Worm (Caenorhabditis elegans) whole organism, L4/young adult: ENCODE measurements around the gene BE10.3.

Experiments used
- W03F9.2 ChIP-seq: fragments of 150-350 bp; optimal IDR thresholded peaks from 2 replicates; lab custom pipeline; 2014; ENCODE audit warnings: missing biosample characterization, missing genetic modification characterization
- dao-5 ChIP-seq: sonication (generic microtip); optimal IDR thresholded peaks from 2 replicates; lab custom pipeline; 2016; ENCODE audit warnings: missing genotype, missing genetic modification characterization, moderate library complexity, missing compliant biosample characterization
- him-1 ChIP-seq: sonication (generic microtip); optimal IDR thresholded peaks from 2 replicates; lab custom pipeline; 2016; ENCODE audit warnings: missing genotype, missing genetic modification reagents, missing genetic modification characterization, missing compliant biosample characterization

The BE10.3 gene

DNA sequence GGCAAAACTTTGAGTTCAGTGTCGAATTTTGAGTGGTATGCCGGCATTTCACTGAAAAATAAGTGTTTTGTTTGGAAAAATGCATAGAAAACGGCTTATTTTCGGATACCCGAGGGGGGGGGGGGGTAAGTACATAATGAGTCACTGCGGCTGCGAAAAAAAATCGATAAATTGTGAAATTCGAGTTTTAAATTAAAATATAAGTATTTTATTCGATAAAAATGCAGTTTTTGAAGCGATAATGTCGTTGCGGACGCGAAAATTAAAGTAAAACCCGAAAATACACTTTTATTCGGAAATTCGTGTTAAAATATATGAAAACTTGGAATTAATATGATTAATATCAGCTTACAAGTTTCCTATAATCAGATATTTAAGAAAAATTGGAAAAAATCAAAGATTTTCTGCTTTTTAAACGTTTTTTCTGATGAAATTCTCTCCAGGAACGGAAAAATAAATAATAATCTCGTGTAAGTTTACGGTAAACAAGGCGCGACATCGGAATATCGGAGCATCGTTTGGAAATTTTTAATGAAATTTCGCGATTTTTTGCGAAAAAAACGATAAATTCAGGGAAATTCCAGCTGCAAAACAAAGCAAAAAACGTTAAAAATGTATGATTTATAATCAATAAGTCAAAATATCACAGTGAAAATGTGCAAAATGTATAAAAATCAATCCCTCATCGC is 10.4 kb downstream of the BE10.3 start, which contains the start of gene arx-5:
Gene arx-5, minus strand, starts transcription at position 51 of the 689 bp plus-strand sequence.
- TF ChIP-seq him-1 (tag; lab: Kevin White, UChicago): no peak
- no peak for TF ChIP-seq dao-5 (tag; lab: Kevin White, UChicago)
- TF ChIP-seq W03F9.2 (tag; lab: Kevin White, UChicago): no peak

DNA sequence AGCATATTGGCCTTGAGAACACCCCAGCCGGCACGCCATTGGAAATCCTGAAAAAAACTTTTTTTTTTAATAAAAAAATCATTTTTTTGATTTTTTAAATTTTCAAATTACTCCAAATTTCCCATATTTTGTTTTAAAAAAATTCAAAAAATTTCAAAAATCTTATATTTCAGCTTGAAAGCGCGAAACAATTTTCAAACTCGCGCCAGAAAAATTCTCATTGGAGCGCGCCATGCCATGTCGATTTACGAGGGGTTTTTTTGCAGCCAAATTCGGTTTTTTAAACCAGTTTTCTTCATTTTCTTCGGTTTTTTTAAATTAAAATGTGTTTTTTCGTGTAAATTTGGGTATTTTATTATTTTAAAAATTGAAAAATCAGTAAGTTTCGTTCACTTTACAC is 11.3 kb downstream of the BE10.3 start:
- TF ChIP-seq W03F9.2 (tag; lab: Kevin White, UChicago): no peak
- no peak for TF ChIP-seq him-1 (tag; lab: Kevin White, UChicago)
- no peak for TF ChIP-seq dao-5 (tag; lab: Kevin White, UChicago)

DNA sequence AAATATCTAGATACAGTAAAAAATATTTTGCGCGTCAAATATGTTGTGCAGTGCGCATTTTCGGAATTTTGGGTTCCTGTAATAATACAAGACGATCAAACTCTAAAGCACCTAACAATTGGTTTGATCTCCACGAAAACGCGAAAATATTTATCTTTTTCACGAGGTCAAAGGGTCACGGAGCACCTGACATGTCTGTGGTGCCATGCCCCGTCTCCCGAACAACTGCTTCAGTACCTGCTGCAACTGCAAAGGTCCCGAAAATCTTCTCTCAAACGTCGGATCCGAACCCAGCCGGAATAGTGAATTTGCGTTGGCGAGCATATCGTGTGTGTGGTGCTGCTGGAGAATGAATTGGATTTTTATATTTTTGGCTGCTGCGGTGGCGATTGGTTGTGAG is 12.1 kb downstream of the BE10.3 start, which contains the start of the genes Y37D8A.2 and Y37D8A.25:
Gene Y37D8A.2, plus strand, starts transcription at position 285 of the 400 bp plus-strand sequence.
Gene Y37D8A.25, minus strand, starts transcription at position 345 of the 400 bp plus-strand sequence.
- no peak for TF ChIP-seq W03F9.2 (tag; lab: Kevin White, UChicago)

DNA sequence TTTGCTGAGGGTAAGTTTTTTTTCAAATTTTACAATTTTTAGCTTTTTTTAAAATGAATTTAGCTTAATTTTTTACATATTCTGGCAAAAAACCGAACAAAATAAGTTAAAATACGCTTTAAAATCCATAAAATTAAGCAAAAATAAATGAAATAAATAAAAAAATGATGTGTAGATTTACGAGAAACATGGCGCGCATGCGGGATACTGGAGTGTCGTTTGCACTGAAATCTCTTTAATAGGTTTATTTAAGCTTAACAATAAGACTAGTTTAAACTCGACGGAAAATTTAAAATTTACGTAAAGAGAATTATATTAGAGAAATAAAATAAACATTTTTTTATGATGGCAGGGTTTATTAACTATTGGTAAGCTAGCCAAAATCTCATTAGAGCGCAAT is 13.5 kb downstream of the BE10.3 start:
- TF ChIP-seq him-1 (tag; lab: Kevin White, UChicago): no peak
- no peak for TF ChIP-seq W03F9.2 (tag; lab: Kevin White, UChicago)
- no peak for TF ChIP-seq dao-5 (tag; lab: Kevin White, UChicago)

DNA sequence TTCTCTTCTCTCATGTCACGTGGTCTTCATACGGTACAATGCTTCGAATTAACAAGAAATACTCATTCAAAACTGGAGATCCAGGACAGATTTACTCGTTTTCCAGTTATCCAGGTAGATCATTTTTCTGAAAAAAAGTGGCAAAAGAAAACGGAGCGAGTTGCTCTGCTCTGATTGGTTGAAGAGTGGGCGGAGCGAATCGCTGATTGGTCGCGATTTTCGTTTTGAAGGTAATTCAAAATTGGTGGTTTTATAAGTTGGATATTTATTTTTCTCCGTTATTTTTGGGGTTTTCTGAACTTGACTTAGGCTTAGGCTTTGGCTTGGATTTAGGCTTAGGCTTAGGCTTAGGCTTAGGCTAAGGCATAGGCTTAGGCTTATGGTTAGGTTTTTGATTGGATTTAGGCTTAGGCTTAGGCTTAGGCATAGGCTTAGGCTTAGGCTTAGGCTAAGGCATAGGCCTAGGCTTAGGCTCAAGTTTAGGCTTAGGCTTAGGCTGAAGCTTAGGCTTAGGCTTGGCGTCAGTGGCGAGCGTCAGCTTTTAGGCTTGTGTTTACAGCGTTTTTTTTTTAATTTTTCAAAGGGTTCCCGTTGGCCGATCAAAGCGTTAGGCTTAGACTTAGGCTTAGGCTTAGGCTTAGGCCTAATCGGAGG is 14.9 kb downstream of the BE10.3 start:
- TF ChIP-seq dao-5 (tag; lab: Kevin White, UChicago) (no peak), W03F9.2 (tag; lab: Kevin White, UChicago) (no peak), him-1 (tag; lab: Kevin White, UChicago) (no peak)

DNA sequence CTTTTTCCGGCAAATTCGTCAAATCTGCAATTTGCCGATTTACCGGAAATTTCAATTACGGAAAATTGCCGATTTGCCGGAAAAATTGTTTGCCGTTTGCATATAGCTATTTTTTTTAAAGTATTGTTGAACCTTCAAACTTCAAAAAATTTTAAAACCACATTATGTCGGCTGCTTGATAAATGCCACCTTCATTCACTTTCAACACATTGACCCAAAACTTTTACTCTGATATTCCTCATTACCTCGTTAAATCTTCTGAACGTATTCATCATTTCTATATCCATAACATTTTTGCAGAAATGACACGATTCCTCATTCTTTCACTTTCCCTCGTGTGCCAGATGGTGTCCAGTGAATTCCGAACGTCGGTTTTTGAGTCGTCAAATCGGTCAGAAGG is 21.2 kb downstream of the BE10.3 start, which contains the start of gene Y37D8A.3:
Gene Y37D8A.3, plus strand, starts transcription at position 301 of the 400 bp plus-strand sequence.
- TF ChIP-seq dao-5 (tag; lab: Kevin White, UChicago) (no peak), W03F9.2 (tag; lab: Kevin White, UChicago) (no peak), him-1 (tag; lab: Kevin White, UChicago) (no peak)

DNA sequence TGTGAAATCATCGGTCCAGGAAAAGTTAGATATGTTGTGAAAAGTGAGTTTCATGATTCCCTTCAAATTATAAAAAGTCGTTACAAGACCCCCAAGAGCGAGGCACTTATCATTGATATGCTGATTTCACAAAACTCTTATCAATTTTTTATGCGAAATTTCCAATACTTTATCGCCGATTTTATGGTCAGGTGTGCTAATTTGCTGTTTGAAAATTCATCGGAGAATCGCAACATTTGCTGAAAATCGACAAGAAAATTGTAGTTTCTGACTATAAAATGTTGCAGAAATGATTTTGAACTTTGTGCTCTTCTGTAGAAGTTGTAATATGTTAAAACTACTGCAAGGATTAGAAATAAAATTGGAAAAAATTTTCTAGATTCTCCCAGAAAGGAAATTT is 23.9 kb downstream of the BE10.3 start:
- TF ChIP-seq W03F9.2 (tag; lab: Kevin White, UChicago) (no peak), him-1 (tag; lab: Kevin White, UChicago) (no peak)

DNA sequence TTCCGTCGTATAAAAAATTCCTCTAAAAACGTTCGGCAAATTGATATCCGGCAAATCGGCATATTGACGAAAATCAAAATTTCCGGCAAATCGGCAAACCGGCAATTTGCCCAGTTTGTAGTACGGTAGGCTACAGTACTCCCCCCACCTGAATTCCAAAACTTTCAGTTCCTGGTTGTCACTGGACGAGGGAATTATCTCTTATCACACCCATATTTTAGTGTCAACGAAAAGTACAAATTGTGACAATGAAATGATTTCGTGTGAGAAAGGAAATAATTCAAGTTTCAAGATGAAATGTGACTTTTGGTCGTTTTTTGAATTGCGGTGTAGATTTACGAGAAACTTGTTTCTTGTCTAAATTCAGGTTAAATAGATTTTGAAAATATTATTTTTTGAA is 25.3 kb downstream of the BE10.3 start:
- TF ChIP-seq him-1 (tag; lab: Kevin White, UChicago) (no peak), W03F9.2 (tag; lab: Kevin White, UChicago) (no peak), dao-5 (tag; lab: Kevin White, UChicago) (no peak)

DNA sequence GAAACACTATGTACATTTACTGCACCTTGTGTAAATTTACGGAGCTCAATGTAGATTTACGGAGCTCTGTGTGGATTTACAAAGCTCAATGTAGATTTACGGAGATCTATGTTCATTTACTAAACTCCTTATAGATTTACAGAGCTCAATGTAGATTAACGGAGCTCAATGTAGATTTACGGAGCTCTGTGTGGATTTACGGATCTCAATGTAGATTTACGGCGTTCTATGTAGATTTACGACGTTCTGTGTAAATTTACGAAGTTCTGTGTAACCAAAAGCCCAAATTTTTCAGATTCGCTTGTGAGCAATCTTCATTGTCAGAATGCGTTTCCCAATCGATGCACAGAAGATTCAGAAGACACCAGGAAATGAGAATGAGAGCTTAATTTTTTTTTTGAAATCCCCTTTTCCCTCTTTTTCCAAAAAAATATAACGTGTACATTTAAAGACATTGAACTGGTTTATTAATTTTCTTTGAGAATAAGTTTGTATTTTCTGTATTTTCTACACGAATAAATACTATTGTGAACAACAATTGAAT is 29.0 kb downstream of the BE10.3 start:
- TF ChIP-seq him-1 (tag; lab: Kevin White, UChicago) (no peak), dao-5 (tag; lab: Kevin White, UChicago) (no peak), W03F9.2 (tag; lab: Kevin White, UChicago) (no peak)

DNA sequence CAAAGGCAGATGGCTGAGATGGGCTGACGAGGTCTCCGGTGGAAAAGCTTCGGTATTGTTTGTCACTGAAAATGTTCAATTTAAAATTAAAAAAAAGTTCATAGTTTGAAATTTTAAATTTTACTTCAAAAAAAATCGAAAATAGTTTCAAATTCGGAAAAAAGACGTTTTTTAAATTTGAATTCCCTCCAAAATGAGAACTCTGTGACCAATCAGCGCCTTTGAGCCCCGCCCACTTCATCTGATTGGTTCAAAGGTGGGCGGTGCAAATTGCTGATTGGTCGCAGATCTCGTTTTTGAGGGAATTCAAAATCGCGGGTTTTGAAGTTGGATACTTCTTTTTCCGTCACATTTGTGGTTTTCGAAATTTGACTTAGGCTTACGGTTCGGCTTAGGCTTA is 30.5 kb downstream of the BE10.3 start:
- TF ChIP-seq dao-5 (tag; lab: Kevin White, UChicago) (no peak), him-1 (tag; lab: Kevin White, UChicago) (no peak), W03F9.2 (tag; lab: Kevin White, UChicago) (no peak)

DNA sequence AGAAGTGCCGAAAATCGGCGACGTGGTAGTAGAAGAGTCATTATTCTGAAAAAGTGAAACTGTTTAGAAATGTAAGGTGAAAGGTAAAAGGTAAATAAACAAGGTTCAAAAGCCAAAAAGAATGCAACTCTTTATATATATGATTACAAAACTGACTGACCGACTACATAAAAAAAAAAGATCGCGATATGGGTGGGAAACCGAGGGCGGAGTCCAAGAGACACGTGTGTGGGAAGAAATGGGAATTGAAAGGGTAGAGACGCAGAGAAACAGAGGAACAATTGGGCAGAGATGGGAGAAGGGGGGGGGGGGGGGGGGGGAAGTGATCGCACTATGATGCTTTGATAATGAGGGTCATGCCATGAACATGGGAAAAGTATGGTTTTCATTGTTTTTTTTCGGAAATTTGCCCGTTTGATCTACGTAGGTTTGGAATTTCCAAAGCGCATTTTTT is 31.1 kb downstream of the BE10.3 start, which contains the start of gene Y37D8A.4:
Gene Y37D8A.4, minus strand, starts transcription at position 51 of the 454 bp plus-strand sequence.
- TF ChIP-seq W03F9.2 (tag; lab: Kevin White, UChicago): no peak

DNA sequence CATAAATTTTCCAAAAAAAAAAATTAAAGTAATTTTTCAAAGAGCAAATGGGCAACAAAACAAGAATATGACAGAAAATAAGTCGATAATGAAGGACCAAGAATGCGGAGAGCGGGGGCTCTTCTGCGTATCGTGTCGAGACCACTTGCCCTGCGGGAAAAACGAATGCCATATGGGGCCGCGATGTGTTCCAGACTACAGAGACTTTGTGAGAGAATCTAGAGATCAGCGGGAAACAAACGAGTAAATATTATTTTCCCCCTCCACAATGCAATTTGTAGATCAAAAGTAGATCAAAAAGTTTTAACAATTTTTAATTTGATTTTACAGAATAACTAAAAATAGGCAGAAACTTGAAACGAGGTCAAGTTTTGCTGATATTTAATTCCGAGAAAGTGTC is 32.4 kb downstream of the BE10.3 start:
- TF ChIP-seq dao-5 (tag; lab: Kevin White, UChicago) (no peak), W03F9.2 (tag; lab: Kevin White, UChicago) (no peak), him-1 (tag; lab: Kevin White, UChicago) (no peak)

DNA sequence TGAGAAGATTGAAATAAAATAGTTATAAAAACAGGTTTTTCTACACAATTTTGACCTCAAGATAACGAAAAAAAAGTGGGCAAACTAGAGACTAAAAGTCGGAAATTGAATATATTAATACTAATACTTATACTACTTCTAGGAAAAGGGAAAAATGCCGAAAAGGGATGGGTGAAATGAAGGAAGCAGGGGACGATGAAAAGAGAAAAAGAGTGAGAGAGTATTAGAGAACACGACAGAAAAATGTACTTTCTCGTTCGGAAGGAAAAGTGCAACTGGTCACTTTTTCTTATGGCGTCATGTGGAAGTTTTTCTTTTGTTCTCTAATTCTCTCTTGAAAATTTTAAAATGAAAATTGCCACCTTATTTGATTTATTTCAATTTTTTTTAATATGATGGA is 33.5 kb downstream of the BE10.3 start:
- TF ChIP-seq W03F9.2 (tag; lab: Kevin White, UChicago) (peak; percentile 40), dao-5 (tag; lab: Kevin White, UChicago) (no peak), him-1 (tag; lab: Kevin White, UChicago) (no peak)
